Worm (Caenorhabditis elegans): ENCODE data around the gene F35G2.1.
"Not testable (repeated sequence)": the region's sequence is repeated elsewhere in the genome, so short reads cannot be mapped to it uniquely, and the experiment has no call there.

Gene F35G2.1

ce11 chrIV:12202949-12203348 is at the start of gene F35G2.1:
TSS of gene F35G2.1 (plus strand) at chrIV:12203249.
- no peak for TF ChIP-seq unc-62 (GFP tag; optimal IDR thresholded peaks at IDR 0.05)

- TF ChIP-seq unc-62 (GFP tag; optimal IDR thresholded peaks at IDR 0.05) = no peak
Measured at ce11 chrIV:12154195-12154677, 48.8 kb upstream of the F35G2.1 start, which contains the start of gene B0001.7. TSS of gene B0001.7 (minus strand) at chrIV:12154245.

ce11 chrIV:12156642-12157233 is 46.3 kb upstream of the F35G2.1 start, which contains the start of gene eri-12:
TSS of gene eri-12 (plus strand) at chrIV:12156838.
- TF ChIP-seq unc-62 (GFP tag; optimal IDR thresholded peaks at IDR 0.05) = no peak

- no peak for TF ChIP-seq unc-62 (GFP tag; optimal IDR thresholded peaks at IDR 0.05)
Measured at ce11 chrIV:12157915-12158314, 45.1 kb upstream of the F35G2.1 start.

- no peak for TF ChIP-seq unc-62 (GFP tag; optimal IDR thresholded peaks at IDR 0.05)
Measured at ce11 chrIV:12160421-12160820, 42.6 kb upstream of the F35G2.1 start.

- no peak for TF ChIP-seq unc-62 (GFP tag; optimal IDR thresholded peaks at IDR 0.05)
Measured at ce11 chrIV:12162732-12163131, 40.3 kb upstream of the F35G2.1 start.

- no peak for TF ChIP-seq unc-62 (GFP tag; optimal IDR thresholded peaks at IDR 0.05)
Measured at ce11 chrIV:12165432-12166078, 37.5 kb upstream of the F35G2.1 start.

ce11 chrIV:12167944-12168343 is 35.1 kb upstream of the F35G2.1 start, which contains the start of gene F20B10.3:
TSS of gene F20B10.3 (plus strand) at chrIV:12168244.
- no peak for TF ChIP-seq unc-62 (GFP tag; optimal IDR thresholded peaks at IDR 0.05)

ce11 chrIV:12178235-12178634 is 24.8 kb upstream of the F35G2.1 start, which contains the start of gene nlr-1:
TSS of gene nlr-1 (minus strand) at chrIV:12178335.
- not testable (repeated sequence) for TF ChIP-seq unc-62 (GFP tag; optimal IDR thresholded peaks at IDR 0.05)

- TF ChIP-seq unc-62 (GFP tag; optimal IDR thresholded peaks at IDR 0.05) = no peak
Measured at ce11 chrIV:12192104-12192763, 10.8 kb upstream of the F35G2.1 start.

- no peak for TF ChIP-seq unc-62 (GFP tag; optimal IDR thresholded peaks at IDR 0.05)
Measured at ce11 chrIV:12193338-12193737, 9.7 kb upstream of the F35G2.1 start.

- no peak for TF ChIP-seq unc-62 (GFP tag; optimal IDR thresholded peaks at IDR 0.05)
Measured at ce11 chrIV:12194668-12195067, 8.4 kb upstream of the F35G2.1 start.

- no peak for TF ChIP-seq unc-62 (GFP tag; optimal IDR thresholded peaks at IDR 0.05)
Measured at ce11 chrIV:12196608-12197007, 6.4 kb upstream of the F35G2.1 start.

ce11 chrIV:12197679-12198078 is 5.4 kb upstream of the F35G2.1 start:
- no peak for TF ChIP-seq unc-62 (GFP tag; optimal IDR thresholded peaks at IDR 0.05)

- TF ChIP-seq unc-62 (GFP tag; optimal IDR thresholded peaks at IDR 0.05) = no peak
Measured at ce11 chrIV:12198816-12199215, 4.2 kb upstream of the F35G2.1 start.

- TF ChIP-seq unc-62 (GFP tag; optimal IDR thresholded peaks at IDR 0.05) = no peak
Measured at ce11 chrIV:12199538-12200158, 3.4 kb upstream of the F35G2.1 start.
